Worm (Caenorhabditis elegans) whole organism, late embryonic: Measurements from ENCODE around the gene Y66H1A.8.

Experiments
- Y22D7AL.16 ChIP-seq: sonication (generic microtip); optimal IDR thresholded peaks from 2 replicates; lab custom pipeline; 2016; ENCODE audit warnings: missing genetic modification characterization, missing compliant biosample characterization
- ama-1 ChIP-seq: fragments of 150-350 bp; optimal IDR thresholded peaks from 2 replicates; lab custom pipeline; 2014
- ceh-18 ChIP-seq: sonication (generic microtip); optimal IDR thresholded peaks from 2 replicates; lab custom pipeline; 2016; ENCODE audit warnings: missing genetic modification characterization, missing compliant biosample characterization
- pqm-1 ChIP-seq: sonication (generic microtip); optimal IDR thresholded peaks from 2 replicates; lab custom pipeline; 2016; ENCODE audit warnings: missing genetic modification characterization, missing compliant biosample characterization
- ref-2 ChIP-seq: sonication (generic microtip); optimal IDR thresholded peaks from 2 replicates; lab custom pipeline; 2016; ENCODE audit warnings: missing genetic modification characterization, missing compliant biosample characterization
- ttx-3 ChIP-seq: sonication (generic microtip); optimal IDR thresholded peaks from 2 replicates; lab custom pipeline; 2016; ENCODE audit warnings: missing genetic modification reagents, missing genetic modification characterization, missing compliant biosample characterization
- zip-5 ChIP-seq: sonication (generic microtip); optimal IDR thresholded peaks from 2 replicates; lab custom pipeline; 2016; ENCODE audit warnings: missing genetic modification characterization, missing compliant biosample characterization

ce11 chrIV:410420-410891 is 44.3 kb downstream of the Y66H1A.8 start, which contains the start of gene T07A9.12:
- TF ChIP-seq pqm-1 = peak; percentile 78
- peak; percentile 93 for TF ChIP-seq zip-5 (tag; lab: Kevin White, UChicago)
- TF ChIP-seq ama-1 = no peak
- TF ChIP-seq Y22D7AL.16 (tag; lab: Kevin White, UChicago) = no peak
- peak; percentile 90 for TF ChIP-seq ref-2 (tag; lab: Kevin White, UChicago)
- peak; percentile 26 for TF ChIP-seq ttx-3
- peak; percentile 50 for TF ChIP-seq ceh-18 (tag; lab: Kevin White, UChicago)
